Worm (Caenorhabditis elegans) whole organism, L4 larva: Measurements from ENCODE around the gene srt-29.

ENCODE experiments used
- D1046.2 ChIP-seq: fragments of 200-800 bp; sonication (Bioruptor generic); IDR thresholded peaks from 2 replicates; pipeline ENCODE4 v1.3.6; 2022; ENCODE audit warnings: missing genetic modification characterization, missing compliant biosample characterization
- F37D6.2 ChIP-seq: sonication (generic microtip); optimal IDR thresholded peaks from 2 replicates; lab custom pipeline; 2016; ENCODE audit warnings: mild to moderate bottlenecking, missing genetic modification characterization, missing compliant biosample characterization
- F49E8.2 ChIP-seq: sonication (generic microtip); optimal IDR thresholded peaks from 2 replicates; lab custom pipeline; 2016; ENCODE audit warnings: missing compliant biosample characterization, mild to moderate bottlenecking, missing genetic modification characterization, borderline replicate concordance
- R02D3.7 ChIP-seq: fragments of 150-350 bp; sonication (generic microtip); optimal IDR thresholded peaks from 3 replicates; lab custom pipeline; 2014; ENCODE audit warnings: missing biosample characterization, missing genetic modification characterization
- T20F7.1 ChIP-seq: fragments of 200-800 bp; sonication (Bioruptor generic); optimal IDR thresholded peaks from 2 replicates; lab custom pipeline; 2018; ENCODE audit warnings: mild to moderate bottlenecking, missing genetic modification characterization, missing compliant biosample characterization
- T26A8.4 ChIP-seq: fragments of 200-800 bp; sonication (Bioruptor generic); IDR thresholded peaks from 2 replicates; pipeline ENCODE4 v1.3.6; 2022; ENCODE audit warnings: missing genetic modification characterization, missing compliant biosample characterization
- Y105C5A.15 ChIP-seq: fragments of 200-800 bp; sonication (Bioruptor generic); IDR thresholded peaks from 2 replicates; pipeline ENCODE4 v1.3.6; 2022; ENCODE audit warnings: missing genetic modification characterization, missing compliant biosample characterization
- Y48G9A.11 ChIP-seq: fragments of 200-800 bp; sonication (Bioruptor generic); IDR thresholded peaks from 2 replicates; pipeline ENCODE4 v1.3.6; 2022; ENCODE audit warnings: missing genetic modification reagents, missing genetic modification characterization, missing compliant biosample characterization
- Y75B8A.6 ChIP-seq: fragments of 200-800 bp; sonication (Bioruptor generic); IDR thresholded peaks from 2 replicates; pipeline ENCODE4 v1.3.6; 2022; ENCODE audit warnings: missing genetic modification reagents, missing genetic modification characterization, missing compliant biosample characterization
- aly-2 ChIP-seq: sonication (generic microtip); optimal IDR thresholded peaks from 2 replicates; lab custom pipeline; 2018; ENCODE audit warnings: missing biosample characterization, missing genetic modification characterization
- ama-1 ChIP-seq: fragments of 150-350 bp; optimal IDR thresholded peaks from 2 replicates; lab custom pipeline; 2014; ENCODE audit warnings: inconsistent platforms, mixed read lengths
- ceh-20 ChIP-seq: fragments of 200-800 bp; sonication (Bioruptor generic); IDR thresholded peaks from 2 replicates; pipeline ENCODE4 v1.3.6; 2022; ENCODE audit warnings: missing genetic modification reagents, missing genetic modification characterization, missing compliant biosample characterization
- ces-1 ChIP-seq: fragments of 150-350 bp; sonication (generic microtip); optimal IDR thresholded peaks from 4 replicates; lab custom pipeline; 2014; ENCODE audit warnings: missing biosample characterization, missing genetic modification reagents, missing genetic modification characterization
- cey-2 ChIP-seq: sonication (generic microtip); optimal IDR thresholded peaks from 3 replicates; lab custom pipeline; 2017; ENCODE audit warnings: missing genetic modification characterization, mild to moderate bottlenecking, missing compliant biosample characterization, antibody characterized with exemption, borderline replicate concordance; ENCODE audit not compliant: insufficient read depth
- ctbp-1 ChIP-seq: fragments of 200-800 bp; sonication (Bioruptor generic); IDR thresholded peaks from 2 replicates; pipeline ENCODE4 v1.3.6; 2022; ENCODE audit warnings: missing genetic modification reagents, missing genetic modification characterization, missing compliant biosample characterization
- daf-12 ChIP-seq: fragments of 150-350 bp; optimal IDR thresholded peaks from 2 replicates; lab custom pipeline; 2014; ENCODE audit warnings: missing biosample characterization, missing genetic modification reagents, missing genetic modification characterization
- daf-16 ChIP-seq, 3 experiments: sonication (generic microtip); optimal IDR thresholded peaks; 2 replicates each; lab custom pipeline; 2016 to 2017; ENCODE audit warnings: missing genetic modification characterization in 3 of 3, missing genetic modification reagents in 3 of 3, mild to moderate bottlenecking in 2 of 3, missing compliant biosample characterization in 2 of 3, missing biosample characterization in 1 of 3, moderate library complexity in 1 of 3
- daf-19 ChIP-seq: fragments of 200-800 bp; sonication (Bioruptor generic); conservative IDR thresholded peaks from 2 replicates; pipeline ENCODE4 v1.3.6; 2022; ENCODE audit warnings: missing genetic modification characterization, missing compliant biosample characterization
- duxl-1 ChIP-seq: sonication (generic microtip); optimal IDR thresholded peaks from 2 replicates; lab custom pipeline; 2016; ENCODE audit warnings: mild to moderate bottlenecking, missing genetic modification characterization, moderate library complexity, missing compliant biosample characterization; ENCODE audit not compliant: poor library complexity
- egl-43 ChIP-seq: fragments of 200-800 bp; sonication (Bioruptor generic); IDR thresholded peaks from 2 replicates; pipeline ENCODE4 v1.3.6; 2022; ENCODE audit warnings: missing genetic modification reagents, missing genetic modification characterization, missing compliant biosample characterization
- fkh-10 ChIP-seq: fragments of 150-350 bp; optimal IDR thresholded peaks from 2 replicates; lab custom pipeline; 2014; ENCODE audit warnings: missing biosample characterization, missing genetic modification reagents, missing genetic modification characterization
- fos-1 ChIP-seq: fragments of 150-350 bp; optimal IDR thresholded peaks from 2 replicates; lab custom pipeline; 2014; ENCODE audit warnings: missing biosample characterization, missing genetic modification characterization
- hlh-30 ChIP-seq: sonication (generic microtip); optimal IDR thresholded peaks from 2 replicates; lab custom pipeline; 2017; ENCODE audit warnings: antibody characterized with exemption, mild to moderate bottlenecking, missing genetic modification characterization, missing compliant biosample characterization; ENCODE audit not compliant: insufficient read depth
- jun-1 ChIP-seq: fragments of 150-350 bp; optimal IDR thresholded peaks from 2 replicates; lab custom pipeline; 2014; ENCODE audit warnings: missing biosample characterization, missing genetic modification reagents, missing genetic modification characterization
- lin-29 ChIP-seq: fragments of 200-800 bp; sonication (Bioruptor generic); IDR thresholded peaks from 2 replicates; pipeline ENCODE4 v1.3.6; 2022; ENCODE audit warnings: missing genetic modification reagents, missing genetic modification characterization, missing compliant biosample characterization
- lin-38 ChIP-seq: fragments of 200-800 bp; sonication (Bioruptor generic); IDR thresholded peaks from 2 replicates; pipeline ENCODE4 v1.3.6; 2022; ENCODE audit warnings: missing genetic modification reagents, missing genetic modification characterization, missing compliant biosample characterization
- lin-39 ChIP-seq: fragments of 150-350 bp; optimal IDR thresholded peaks from 2 replicates; lab custom pipeline; 2014; ENCODE audit warnings: missing biosample characterization, missing genetic modification reagents, missing genetic modification characterization
- madf-9 ChIP-seq: fragments of 200-800 bp; sonication (Bioruptor generic); conservative IDR thresholded peaks from 2 replicates; pipeline ENCODE4 v1.3.6; 2022; ENCODE audit warnings: missing genetic modification reagents, missing genetic modification characterization, missing compliant biosample characterization
- mep-1 ChIP-seq: fragments of 150-350 bp; sonication (generic microtip); optimal IDR thresholded peaks from 3 replicates; lab custom pipeline; 2014; ENCODE audit warnings: missing biosample characterization, missing genetic modification characterization
- mes-2 ChIP-seq: sonication (generic microtip); optimal IDR thresholded peaks from 2 replicates; lab custom pipeline; 2016; ENCODE audit warnings: missing genotype, mild to moderate bottlenecking, missing genetic modification characterization, missing compliant biosample characterization; ENCODE audit not compliant: poor library complexity, severe bottlenecking
- mxl-2 ChIP-seq: fragments of 200-800 bp; sonication (Bioruptor generic); conservative IDR thresholded peaks from 2 replicates; pipeline ENCODE4 v1.3.6; 2022; ENCODE audit warnings: missing genetic modification reagents, missing genetic modification characterization, missing compliant biosample characterization
- mxl-3 ChIP-seq: fragments of 200-800 bp; sonication (Bioruptor generic); optimal IDR thresholded peaks from 2 replicates; lab custom pipeline; 2018; ENCODE audit warnings: mild to moderate bottlenecking, missing genetic modification characterization, missing compliant biosample characterization
- nhr-10 ChIP-seq: fragments of 150-350 bp; optimal IDR thresholded peaks from 2 replicates; lab custom pipeline; 2014; ENCODE audit warnings: missing biosample characterization, missing genetic modification characterization
- nhr-102 ChIP-seq: sonication (generic microtip); optimal IDR thresholded peaks from 2 replicates; lab custom pipeline; 2016; ENCODE audit warnings: mild to moderate bottlenecking, missing genetic modification characterization, moderate library complexity, missing compliant biosample characterization
- nhr-11 ChIP-seq: fragments of 150-350 bp; optimal IDR thresholded peaks from 2 replicates; lab custom pipeline; 2014; ENCODE audit warnings: missing biosample characterization, missing genetic modification characterization
- nhr-28 ChIP-seq: fragments of 150-350 bp; optimal IDR thresholded peaks from 2 replicates; lab custom pipeline; 2014; ENCODE audit warnings: missing biosample characterization, missing genetic modification characterization
- nhr-42 ChIP-seq: fragments of 200-800 bp; sonication (Bioruptor generic); IDR thresholded peaks from 2 replicates; pipeline ENCODE4 v1.3.6; 2022; ENCODE audit warnings: missing genetic modification characterization, missing compliant biosample characterization
- nhr-76 ChIP-seq: fragments of 150-350 bp; optimal IDR thresholded peaks from 2 replicates; lab custom pipeline; 2014; ENCODE audit warnings: missing biosample characterization, missing genetic modification characterization
- nhr-77 ChIP-seq: fragments of 150-350 bp; optimal IDR thresholded peaks from 2 replicates; lab custom pipeline; 2014; ENCODE audit warnings: missing biosample characterization, missing genetic modification characterization
- saeg-2 ChIP-seq: fragments of 200-800 bp; sonication (Bioruptor generic); IDR thresholded peaks from 2 replicates; pipeline ENCODE4 v1.3.6; 2022; ENCODE audit warnings: missing genetic modification reagents, missing genetic modification characterization, missing compliant biosample characterization
- sdz-12 ChIP-seq: fragments of 200-800 bp; sonication (Bioruptor generic); optimal IDR thresholded peaks from 2 replicates; lab custom pipeline; 2018; ENCODE audit warnings: mild to moderate bottlenecking, missing genetic modification characterization, missing compliant biosample characterization
- set-16 ChIP-seq: fragments of 200-800 bp; sonication (Bioruptor generic); IDR thresholded peaks from 2 replicates; pipeline ENCODE4 v1.3.6; 2022; ENCODE audit warnings: missing genetic modification reagents, missing genetic modification characterization, missing compliant biosample characterization
- snpc-4 ChIP-seq: fragments of 150-350 bp; optimal IDR thresholded peaks from 2 replicates; lab custom pipeline; 2014; ENCODE audit warnings: missing biosample characterization, missing genetic modification characterization
- spr-1 ChIP-seq: sonication (generic microtip); optimal IDR thresholded peaks from 2 replicates; lab custom pipeline; 2016; ENCODE audit warnings: mild to moderate bottlenecking, missing genetic modification characterization, missing compliant biosample characterization
- spr-3 ChIP-seq: fragments of 200-800 bp; sonication (Bioruptor generic); optimal IDR thresholded peaks from 2 replicates; lab custom pipeline; 2018; ENCODE audit warnings: mild to moderate bottlenecking, missing genetic modification characterization, missing compliant biosample characterization
- unc-39 ChIP-seq: sonication (generic microtip); optimal IDR thresholded peaks from 2 replicates; lab custom pipeline; 2017; ENCODE audit warnings: missing biosample characterization, missing genetic modification characterization
- unc-62 ChIP-seq, 3 experiments: fragments of 150-350 bp in 1 of 3; sonication (generic microtip); optimal IDR thresholded peaks in 2 of 3; peaks in 1 of 3; 1 replicate in 1 of 3; 2 replicates in 2 of 3; lab custom pipeline; 2014 to 2017; ENCODE audit warnings: missing biosample characterization in 3 of 3, missing genetic modification characterization in 3 of 3, missing genetic modification reagents in 3 of 3, missing genotype in 1 of 3
- zfp-2 ChIP-seq: sonication (generic microtip); optimal IDR thresholded peaks from 2 replicates; lab custom pipeline; 2016; ENCODE audit warnings: mild to moderate bottlenecking, missing genetic modification characterization, missing compliant biosample characterization
- zip-11 ChIP-seq: fragments of 200-800 bp; sonication (Bioruptor generic); IDR thresholded peaks from 2 replicates; pipeline ENCODE4 v1.3.6; 2022; ENCODE audit warnings: missing genetic modification characterization, missing compliant biosample characterization
- zip-2 ChIP-seq: fragments of 150-350 bp; optimal IDR thresholded peaks from 2 replicates; lab custom pipeline; 2014; ENCODE audit warnings: missing biosample characterization, missing genetic modification characterization
- ztf-11 ChIP-seq: fragments of 150-350 bp; optimal IDR thresholded peaks from 2 replicates; lab custom pipeline; 2014; ENCODE audit warnings: missing biosample characterization, missing genetic modification characterization

The srt-29 gene

ce11 chrV:2672603-2673002 lies 46.3 kb downstream of the srt-29 start, which contains the start of gene W02G9.3 (continued):
- TF ChIP-seq mep-1 (tag; lab: Kevin White, UChicago) (peak; percentile 70), zip-2 (tag; lab: Kevin White, UChicago) (no peak), Y48G9A.11 (GFP tag; lab: Robert Waterston, UW) (0 out of 2 replicates have a peak, but pooled peaks have one; percentile 31), zip-11 (GFP tag; lab: Robert Waterston, UW) (no peak), aly-2 (tag; lab: Kevin White, UChicago) (no peak), ces-1 (GFP tag; lab: Kevin White, UChicago) (no peak), nhr-76 (no peak), daf-12 (no peak), Y105C5A.15 (GFP tag; lab: Robert Waterston, UW) (no peak), nhr-11 (peak; percentile 96), egl-43 (GFP tag; lab: Robert Waterston, UW) (no peak), nhr-10 (tag; lab: Kevin White, UChicago) (no peak), R02D3.7 (tag; lab: Kevin White, UChicago) (no peak), nhr-42 (GFP tag; lab: Robert Waterston, UW) (no peak), mxl-3 (no peak), sdz-12 (GFP tag; lab: Kevin White, UChicago) (no peak), spr-1 (no peak), ceh-20 (GFP tag; lab: Robert Waterston, UW) (no peak), ama-1 (lab: Kevin White, UChicago) (no peak), lin-38 (peak; percentile 97), lin-29 (no peak), fkh-10 (peak; percentile 75), saeg-2 (GFP tag; lab: Robert Waterston, UW) (no peak), nhr-102 (no peak), daf-19 (GFP tag; lab: Robert Waterston, UW) (no peak), set-16 (no peak), nhr-28 (tag; lab: Kevin White, UChicago) (peak; percentile 71), snpc-4 (tag; lab: Kevin White, UChicago) (no peak), T20F7.1 (GFP tag; lab: Kevin White, UChicago) (no peak), F49E8.2 (tag; lab: Kevin White, UChicago) (peak; percentile 24), mxl-2 (no peak), jun-1 (tag; lab: Kevin White, UChicago) (no peak), lin-39 (no peak), zfp-2 (no peak), F37D6.2 (tag; lab: Kevin White, UChicago) (no peak), D1046.2 (no peak), ctbp-1 (GFP tag; lab: Robert Waterston, UW) (no peak), Y75B8A.6 (GFP tag; lab: Robert Waterston, UW) (no peak), daf-16 (GFP tag; optimal IDR thresholded peaks at IDR 0.05; lab: Kevin White, UChicago) (no peak), daf-16 (tag; optimal IDR thresholded peaks at IDR 0.05; lab: Kevin White, UChicago) (peak; percentile 56), madf-9 (GFP tag; lab: Robert Waterston, UW) (no peak), unc-62 (GFP tag; optimal IDR thresholded peaks at IDR 0.05 in 1 of 2; lab: Kevin White, UChicago) (no peak), unc-62 (tag; optimal IDR thresholded peaks at IDR 0.05; lab: Kevin White, UChicago) (no peak), spr-3 (no peak), duxl-1 (tag; lab: Kevin White, UChicago) (no peak), T26A8.4 (no peak), hlh-30 (tag; lab: Kevin White, UChicago) (peak; percentile 41), cey-2 (tag; lab: Kevin White, UChicago) (no peak), nhr-77 (tag; lab: Kevin White, UChicago) (peak; percentile 92), ztf-11 (no peak), unc-39 (tag; lab: Kevin White, UChicago) (no peak), mes-2 (tag; lab: Kevin White, UChicago) (peak; percentile 90), fos-1 (tag; lab: Kevin White, UChicago) (no peak)
